Worm (Caenorhabditis elegans) whole organism, early embryonic: Measurements from ENCODE around the gene bicd-1.

Experiments used
- B0310.2 ChIP-seq: sonication (generic microtip); optimal IDR thresholded peaks from 2 replicates; lab custom pipeline; 2016; ENCODE audit warnings: mild to moderate bottlenecking, missing genetic modification characterization, missing compliant biosample characterization
- F13C5.2 ChIP-seq: sonication (generic microtip); optimal IDR thresholded peaks from 2 replicates; lab custom pipeline; 2017; ENCODE audit warnings: mild to moderate bottlenecking, missing genetic modification characterization, inconsistent platforms, missing compliant biosample characterization
- aly-1 ChIP-seq: sonication (generic microtip); optimal IDR thresholded peaks from 2 replicates; lab custom pipeline; 2016; ENCODE audit warnings: missing genetic modification characterization, missing compliant biosample characterization
- ama-1 ChIP-seq: fragments of 150-350 bp; optimal IDR thresholded peaks from 2 replicates; lab custom pipeline; 2014
- ceh-13 ChIP-seq: fragments of 200-800 bp; sonication (Bioruptor generic); optimal IDR thresholded peaks from 2 replicates; lab custom pipeline; 2018; ENCODE audit warnings: mild to moderate bottlenecking, missing genetic modification characterization, missing compliant biosample characterization
- ceh-36 ChIP-seq: sonication (generic microtip); optimal IDR thresholded peaks from 2 replicates; lab custom pipeline; 2016; ENCODE audit warnings: missing genetic modification characterization, inconsistent platforms, missing compliant biosample characterization
- ets-7 ChIP-seq: sonication (generic microtip); optimal IDR thresholded peaks from 2 replicates; lab custom pipeline; 2016; ENCODE audit warnings: missing genotype, missing genetic modification characterization, missing compliant biosample characterization
- flt-1 ChIP-seq: fragments of 200-800 bp; sonication (Bioruptor generic); IDR thresholded peaks from 2 replicates; pipeline ENCODE4 v1.3.6; 2022; ENCODE audit warnings: missing genetic modification characterization, missing compliant biosample characterization
- hmbx-1 ChIP-seq: sonication (generic microtip); optimal IDR thresholded peaks from 2 replicates; lab custom pipeline; 2016; ENCODE audit warnings: mild to moderate bottlenecking, missing genetic modification characterization, missing compliant biosample characterization
- hmg-4 ChIP-seq: fragments of 200-800 bp; sonication (Bioruptor generic); optimal IDR thresholded peaks from 2 replicates; lab custom pipeline; 2018; ENCODE audit warnings: mild to moderate bottlenecking, missing genetic modification characterization, missing compliant biosample characterization
- hnd-1 ChIP-seq: sonication (generic microtip); optimal IDR thresholded peaks from 2 replicates; lab custom pipeline; 2016; ENCODE audit warnings: missing genetic modification characterization, missing compliant biosample characterization
- pes-1 ChIP-seq: fragments of 200-800 bp; sonication (Bioruptor generic); IDR thresholded peaks from 2 replicates; pipeline ENCODE4 v1.3.6; 2022; ENCODE audit warnings: missing genetic modification reagents, missing genetic modification characterization, missing compliant biosample characterization
- scrt-1 ChIP-seq: fragments of 200-800 bp; sonication (Bioruptor generic); IDR thresholded peaks from 2 replicates; pipeline ENCODE4 v1.3.6; 2022; ENCODE audit warnings: missing genetic modification characterization, missing compliant biosample characterization
- sea-1 ChIP-seq: fragments of 200-800 bp; sonication (Bioruptor generic); conservative IDR thresholded peaks from 2 replicates; pipeline ENCODE4 v1.3.6; 2022; ENCODE audit warnings: missing genetic modification characterization, missing compliant biosample characterization
- tbx-11 ChIP-seq: fragments of 200-800 bp; sonication (Bioruptor generic); IDR thresholded peaks from 2 replicates; pipeline ENCODE4 v1.3.6; 2022; ENCODE audit warnings: missing genetic modification characterization, missing compliant biosample characterization
- tbx-37 ChIP-seq: fragments of 200-800 bp; sonication (Bioruptor generic); conservative IDR thresholded peaks from 2 replicates; pipeline ENCODE4 v1.3.6; 2022; ENCODE audit warnings: missing genetic modification reagents, missing genetic modification characterization, missing compliant biosample characterization
- tra-4 ChIP-seq: sonication (generic microtip); optimal IDR thresholded peaks from 2 replicates; lab custom pipeline; 2017; ENCODE audit warnings: missing genetic modification characterization, missing compliant biosample characterization

The bicd-1 gene

ce11 chrIV:6575959-6576727 lies 4.0 kb upstream of the bicd-1 start:
- TF ChIP-seq tbx-37 (GFP tag; lab: Robert Waterston, UW) (no peak), tra-4 (tag; lab: Kevin White, UChicago) (no peak), ama-1 (lab: Kevin White, UChicago) (no peak), ceh-13 (GFP tag; lab: Kevin White, UChicago) (no peak), sea-1 (GFP tag; lab: Robert Waterston, UW) (no peak), ceh-36 (tag; lab: Kevin White, UChicago) (no peak), ets-7 (tag; lab: Kevin White, UChicago) (no peak)

- TF ChIP-seq tbx-37 (GFP tag; lab: Robert Waterston, UW) (no peak), aly-1 (tag; lab: Kevin White, UChicago) (no peak), ama-1 (lab: Kevin White, UChicago) (no peak), ceh-36 (tag; lab: Kevin White, UChicago) (no peak), F13C5.2 (tag; lab: Kevin White, UChicago) (no peak), hmbx-1 (tag; lab: Kevin White, UChicago) (no peak), hmg-4 (GFP tag; lab: Kevin White, UChicago) (no peak), flt-1 (GFP tag; lab: Robert Waterston, UW) (no peak), sea-1 (GFP tag; lab: Robert Waterston, UW) (no peak), ets-7 (tag; lab: Kevin White, UChicago) (no peak), tbx-11 (no peak), ceh-13 (GFP tag; lab: Kevin White, UChicago) (no peak)
Observed at ce11 chrIV:6574343-6574742, 2.2 kb upstream of the bicd-1 start.

- TF ChIP-seq tra-4 (tag; lab: Kevin White, UChicago): no peak
- no peak for TF ChIP-seq ets-7 (tag; lab: Kevin White, UChicago)
- TF ChIP-seq flt-1 (GFP tag; lab: Robert Waterston, UW): no peak
- no peak for TF ChIP-seq sea-1 (GFP tag; lab: Robert Waterston, UW)
- no peak for TF ChIP-seq pes-1
- no peak for TF ChIP-seq ceh-36 (tag; lab: Kevin White, UChicago)
- TF ChIP-seq hmg-4 (GFP tag; lab: Kevin White, UChicago): no peak
- TF ChIP-seq ama-1 (lab: Kevin White, UChicago): no peak
- no peak for TF ChIP-seq tbx-37 (GFP tag; lab: Robert Waterston, UW)
- TF ChIP-seq scrt-1 (GFP tag; lab: Robert Waterston, UW): no peak
- no peak for TF ChIP-seq ceh-13 (GFP tag; lab: Kevin White, UChicago)
- no peak for TF ChIP-seq hnd-1 (tag; lab: Kevin White, UChicago)
- no peak for TF ChIP-seq B0310.2
- no peak for TF ChIP-seq tbx-11
- TF ChIP-seq hmbx-1 (tag; lab: Kevin White, UChicago): no peak
Observed at ce11 chrIV:6572655-6573054, 517 bp upstream of the bicd-1 start.

- no peak for TF ChIP-seq B0310.2
- no peak for TF ChIP-seq hmbx-1 (tag; lab: Kevin White, UChicago)
Observed at ce11 chrIV:6565605-6566004, 6.5 kb downstream of the bicd-1 start.

ce11 chrIV:6562039-6562438 lies 10.1 kb downstream of the bicd-1 start:
- TF ChIP-seq ama-1 (lab: Kevin White, UChicago): no peak
- no peak for TF ChIP-seq hnd-1 (tag; lab: Kevin White, UChicago)
- TF ChIP-seq hmbx-1 (tag; lab: Kevin White, UChicago): no peak
- TF ChIP-seq scrt-1 (GFP tag; lab: Robert Waterston, UW): no peak
- no peak for TF ChIP-seq sea-1 (GFP tag; lab: Robert Waterston, UW)
- no peak for TF ChIP-seq hmg-4 (GFP tag; lab: Kevin White, UChicago)
- TF ChIP-seq tbx-11: no peak

- TF ChIP-seq hmg-4 (GFP tag; lab: Kevin White, UChicago) (no peak), ama-1 (lab: Kevin White, UChicago) (no peak), tbx-37 (GFP tag; lab: Robert Waterston, UW) (no peak)
Observed at ce11 chrIV:6560434-6560833, 11.7 kb downstream of the bicd-1 start, which contains the start of gene best-9. best-9 (plus strand) TSS chrIV:6560734.

ce11 chrIV:6556624-6557368 lies 15.3 kb downstream of the bicd-1 start, which contains the start of gene try-3:
try-3 (plus strand) TSS chrIV:6557155.
- peak; percentile 57 for TF ChIP-seq F13C5.2 (tag; lab: Kevin White, UChicago)
- TF ChIP-seq tra-4 (tag; lab: Kevin White, UChicago): peak; percentile 49
- peak; percentile 66 for TF ChIP-seq ets-7 (tag; lab: Kevin White, UChicago)
- no peak for TF ChIP-seq hmg-4 (GFP tag; lab: Kevin White, UChicago)
- TF ChIP-seq tbx-37 (GFP tag; lab: Robert Waterston, UW): peak; percentile 75
- peak; percentile 67 for TF ChIP-seq ceh-13 (GFP tag; lab: Kevin White, UChicago)
- TF ChIP-seq aly-1 (tag; lab: Kevin White, UChicago): peak; percentile 71
- peak; percentile 81 for TF ChIP-seq tbx-11
- peak; percentile 80 for TF ChIP-seq scrt-1 (GFP tag; lab: Robert Waterston, UW)
- TF ChIP-seq ama-1 (lab: Kevin White, UChicago): no peak
- peak; percentile 86 for TF ChIP-seq flt-1 (GFP tag; lab: Robert Waterston, UW)
- TF ChIP-seq B0310.2: peak; percentile 34
- peak; percentile 87 for TF ChIP-seq sea-1 (GFP tag; lab: Robert Waterston, UW)
- peak; percentile 88 for TF ChIP-seq pes-1
- TF ChIP-seq ceh-36 (tag; lab: Kevin White, UChicago): peak; percentile 83
- TF ChIP-seq hnd-1 (tag; lab: Kevin White, UChicago): peak; percentile 46
- no peak for TF ChIP-seq hmbx-1 (tag; lab: Kevin White, UChicago)
